Worm (Caenorhabditis elegans): ENCODE results near the gene riok-3.

riok-3 gene

DNA sequence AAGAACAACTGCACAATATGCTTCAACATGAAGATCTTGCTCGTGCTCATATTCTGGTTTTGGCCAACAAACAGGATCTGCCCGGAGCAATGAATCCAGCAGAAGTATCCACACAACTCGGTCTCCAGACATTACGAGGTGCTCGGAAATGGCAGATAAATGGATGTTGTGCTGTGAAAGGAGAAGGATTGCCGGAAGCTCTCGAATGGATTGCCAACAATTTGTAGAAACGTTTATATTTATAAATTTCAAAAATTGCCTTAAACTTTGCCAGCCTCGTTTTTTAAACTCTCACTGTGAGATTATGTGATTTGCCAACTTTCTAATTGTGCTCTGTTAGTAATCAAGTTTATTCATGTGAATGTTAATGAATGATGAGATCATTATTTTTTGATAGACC is 18.9 kb upstream of the riok-3 start:
- TF ChIP-seq dmd-4 (tag; optimal IDR thresholded peaks at IDR 0.05) (no peak), Y55F3AM.14 (GFP tag; optimal IDR thresholded peaks at IDR 0.05) (no peak), skn-1 (tag; optimal IDR thresholded peaks at IDR 0.05) (no peak), nhr-6 (tag; optimal IDR thresholded peaks at IDR 0.05) (no peak), unc-55 (GFP tag; optimal IDR thresholded peaks at IDR 0.05) (no peak), mab-5 (tag; optimal IDR thresholded peaks at IDR 0.05) (no peak), lsy-2 (tag; optimal IDR thresholded peaks at IDR 0.05) (no peak), F13H6.1 (tag; optimal IDR thresholded peaks at IDR 0.05) (no peak), ztf-4 (tag; optimal IDR thresholded peaks at IDR 0.05) (no peak), gmeb-1 (tag; optimal IDR thresholded peaks at IDR 0.05) (no peak), snpc-4 (tag; optimal IDR thresholded peaks at IDR 0.05) (no peak), zag-1 (tag; optimal IDR thresholded peaks at IDR 0.05) (no peak), nhr-77 (tag; optimal IDR thresholded peaks at IDR 0.05) (no peak), ama-1 (optimal IDR thresholded peaks at IDR 0.05) (no peak), fos-1 (tag; optimal IDR thresholded peaks at IDR 0.05) (no peak)

DNA sequence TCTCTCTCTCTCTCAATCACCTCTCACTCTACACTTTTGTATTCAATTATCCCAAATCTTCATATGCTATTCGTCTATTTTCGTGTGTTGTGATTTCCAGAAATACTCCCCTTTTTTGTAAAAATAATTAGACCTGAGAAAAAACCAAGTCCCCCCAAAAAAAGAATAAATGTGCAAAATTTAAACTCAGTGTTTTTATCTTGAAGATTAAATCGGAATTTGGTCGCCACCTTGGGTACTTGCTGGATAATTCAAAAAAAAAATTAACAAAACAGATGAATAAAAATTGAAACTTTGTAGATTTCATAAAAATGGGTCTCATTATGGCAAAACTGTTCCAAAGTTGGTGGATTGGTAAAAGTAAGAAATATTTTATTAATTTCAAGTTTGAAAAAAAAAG is 18.1 kb upstream of the riok-3 start, which contains the start of gene arl-5:
Gene arl-5 (plus strand): TSS at position 301 of the 400 bp plus-strand sequence.
- TF ChIP-seq ztf-4 (tag; optimal IDR thresholded peaks at IDR 0.05) (no peak), unc-55 (GFP tag; optimal IDR thresholded peaks at IDR 0.05) (no peak), Y55F3AM.14 (GFP tag; optimal IDR thresholded peaks at IDR 0.05) (no peak), F13H6.1 (tag; optimal IDR thresholded peaks at IDR 0.05) (no peak), C34F6.9 (tag; optimal IDR thresholded peaks at IDR 0.05) (no peak), ceh-16 (tag; optimal IDR thresholded peaks at IDR 0.05) (no peak), nhr-237 (tag; optimal IDR thresholded peaks at IDR 0.05) (no peak), lin-13 (GFP tag; optimal IDR thresholded peaks at IDR 0.05) (no peak), fos-1 (tag; optimal IDR thresholded peaks at IDR 0.05) (no peak), alr-1 (tag; optimal IDR thresholded peaks at IDR 0.05) (no peak), sem-4 (tag; optimal IDR thresholded peaks at IDR 0.05) (no peak), nhr-11 (tag; optimal IDR thresholded peaks at IDR 0.05) (no peak)

ce11 chrIII:9818763-9819162 is 14.0 kb upstream of the riok-3 start, which contains the start of gene panl-3:
Gene panl-3 (plus strand): TSS chrIII:9819056.
- TF ChIP-seq sma-9 (GFP tag; optimal IDR thresholded peaks at IDR 0.05): peak; percentile 42
- no peak for TF ChIP-seq sma-9 (tag; optimal IDR thresholded peaks at IDR 0.05)
- TF ChIP-seq gmeb-1 (tag; optimal IDR thresholded peaks at IDR 0.05): peak; percentile 65
- TF ChIP-seq nhr-12 (tag; optimal IDR thresholded peaks at IDR 0.05): no peak
- TF ChIP-seq lsy-2 (tag; optimal IDR thresholded peaks at IDR 0.05): peak; percentile 42 to 75
- peak; percentile 82 for TF ChIP-seq C34F6.9 (tag; optimal IDR thresholded peaks at IDR 0.05)
- peak; percentile 67 for TF ChIP-seq nhr-25 (tag; optimal IDR thresholded peaks at IDR 0.05)
- no peak for TF ChIP-seq elt-1 (tag; optimal IDR thresholded peaks at IDR 0.05)
- TF ChIP-seq F13H6.1 (tag; optimal IDR thresholded peaks at IDR 0.05): peak; percentile 55
- peak; percentile 72 for TF ChIP-seq sma-3 (GFP tag; optimal IDR thresholded peaks at IDR 0.05)
- TF ChIP-seq unc-55 (GFP tag; optimal IDR thresholded peaks at IDR 0.05): peak; percentile 56
- TF ChIP-seq lin-11 (tag; optimal IDR thresholded peaks at IDR 0.05): peak; percentile 41
- no peak for TF ChIP-seq aly-2 (tag; optimal IDR thresholded peaks at IDR 0.05)
- peak; percentile 91 for TF ChIP-seq nhr-129 (tag; optimal IDR thresholded peaks at IDR 0.05)
- TF ChIP-seq blmp-1 (tag; optimal IDR thresholded peaks at IDR 0.05; ENCODE audit: insufficient read depth): peak; percentile 4
- no peak for TF ChIP-seq zag-1 (tag; optimal IDR thresholded peaks at IDR 0.05)
- no peak for TF ChIP-seq ceh-16 (tag; optimal IDR thresholded peaks at IDR 0.05)
- TF ChIP-seq nhr-21 (tag; optimal IDR thresholded peaks at IDR 0.05): peak; percentile 48
- no peak for TF ChIP-seq snpc-4 (tag; optimal IDR thresholded peaks at IDR 0.05)
- TF ChIP-seq elt-3 (tag; optimal IDR thresholded peaks at IDR 0.05): no peak
- TF ChIP-seq nhr-237 (tag; optimal IDR thresholded peaks at IDR 0.05): no peak
- peak in 1 of 2 experiments; percentile 79 for TF ChIP-seq mdl-1 (tag; optimal IDR thresholded peaks at IDR 0.05)
- TF ChIP-seq sem-4 (tag; optimal IDR thresholded peaks at IDR 0.05): peak; percentile 71
- peak; percentile 51 for TF ChIP-seq lin-13 (GFP tag; optimal IDR thresholded peaks at IDR 0.05)
- TF ChIP-seq ztf-4 (tag; optimal IDR thresholded peaks at IDR 0.05): peak; percentile 0
- no peak for TF ChIP-seq nhr-77 (tag; optimal IDR thresholded peaks at IDR 0.05)
- peak; percentile 53 for TF ChIP-seq crh-2 (tag; optimal IDR thresholded peaks at IDR 0.05)
- TF ChIP-seq ztf-1 (GFP tag; conservative IDR thresholded peaks at IDR 0.05): no peak
- peak; percentile 12 for TF ChIP-seq fos-1 (tag; optimal IDR thresholded peaks at IDR 0.05)

ce11 chrIII:9817894-9818293 is 13.1 kb upstream of the riok-3 start:
- no peak for TF ChIP-seq ztf-4 (tag; optimal IDR thresholded peaks at IDR 0.05)
- no peak for TF ChIP-seq ceh-82 (tag; optimal IDR thresholded peaks at IDR 0.05)
- no peak for TF ChIP-seq gmeb-1 (tag; optimal IDR thresholded peaks at IDR 0.05)
- peak in 1 of 2 experiments; percentile 70 for TF ChIP-seq lsy-2 (tag; optimal IDR thresholded peaks at IDR 0.05)

Data from whole organism, L2 larva.